Fruit fly (Drosophila melanogaster): ENCODE measurements around the gene Rac2.
A peak's percentile ranks its signal among the peaks of the same experiment; 100 is the strongest.

Gene Rac2

dm6 chr3L:7433325-7433827 is 1.6 kb downstream of the Rac2 start (continued):
- TF ChIP-seq CG31224 (GFP tag; IDR thresholded peaks at IDR 0.05) (0 out of 2 replicates have a peak, but pooled peaks have one; percentile 15), salm (tag; optimal IDR thresholded peaks at IDR 0.05) (no peak), chif (GFP tag; optimal IDR thresholded peaks at IDR 0.05) (no peak), lab (GFP tag; optimal IDR thresholded peaks at IDR 0.05) (peak; percentile 4), CG10654 (GFP tag; optimal IDR thresholded peaks at IDR 0.05) (no peak), MTF-1 (GFP tag; optimal IDR thresholded peaks at IDR 0.05; ENCODE audit: borderline replicate concordance) (no peak), kay (GFP tag; optimal IDR thresholded peaks at IDR 0.05) (no peak), Xrp1 (GFP tag; IDR thresholded peaks at IDR 0.05) (no peak; the same call in 1 of the 2 replicates), CG31365 (tag; optimal IDR thresholded peaks at IDR 0.05) (no peak), insv (GFP tag; optimal IDR thresholded peaks at IDR 0.05) (no peak), CG12299 (tag; optimal IDR thresholded peaks at IDR 0.05) (no peak), usp (GFP tag; optimal IDR thresholded peaks at IDR 0.05) (no peak), stc (GFP tag; IDR thresholded peaks at IDR 0.05) (no peak), CG12391 (tag; optimal IDR thresholded peaks at IDR 0.05) (peak; percentile 45), jing (GFP tag; optimal IDR thresholded peaks at IDR 0.05) (no peak), odd (GFP tag; optimal IDR thresholded peaks at IDR 0.05) (no peak), ro (GFP tag; IDR thresholded peaks at IDR 0.05) (no peak), twi (tag; optimal IDR thresholded peaks at IDR 0.05) (no peak), CG9932 (GFP tag; IDR thresholded peaks at IDR 0.05) (0 out of 2 replicates have a peak, but pooled peaks have one; percentile 12), CG1529 (GFP tag; optimal IDR thresholded peaks at IDR 0.05) (no peak), Ravus (GFP tag; IDR thresholded peaks at IDR 0.05) (no peak), CG17912 (GFP tag; optimal IDR thresholded peaks at IDR 0.05) (no peak), CG31388 (GFP tag; optimal IDR thresholded peaks at IDR 0.05) (no peak), CG7987 (GFP tag; optimal IDR thresholded peaks at IDR 0.05) (no peak), Dp (GFP tag; optimal IDR thresholded peaks at IDR 0.05) (no peak), HmgD (GFP tag; optimal IDR thresholded peaks at IDR 0.05) (no peak), Dfd (GFP tag; optimal IDR thresholded peaks at IDR 0.05) (no peak), sens-2 (GFP tag; IDR thresholded peaks at IDR 0.05) (no peak), CG1832 (GFP tag; optimal IDR thresholded peaks at IDR 0.05) (no peak), chm (GFP tag; IDR thresholded peaks at IDR 0.05) (no peak), Hey (tag; optimal IDR thresholded peaks at IDR 0.05) (no peak), Ssrp (tag; optimal IDR thresholded peaks at IDR 0.05) (no peak), CG14667 (GFP tag; IDR thresholded peaks at IDR 0.05) (no peak), abd-A (tag; optimal IDR thresholded peaks at IDR 0.05) (peak; percentile 19), CG4282 (GFP tag; optimal IDR thresholded peaks at IDR 0.05) (no peak), CG8388 (GFP tag; optimal IDR thresholded peaks at IDR 0.05) (peak; percentile 11), CG12744 (GFP tag; optimal IDR thresholded peaks at IDR 0.05) (no peak), CoRest (tag; optimal IDR thresholded peaks at IDR 0.05) (peak; percentile 34), CG6683 (GFP tag; optimal IDR thresholded peaks at IDR 0.05) (no peak), gce (GFP tag; IDR thresholded peaks at IDR 0.05) (no peak), dm (GFP tag; optimal IDR thresholded peaks at IDR 0.05) (no peak), CG10366 (GFP tag; IDR thresholded peaks at IDR 0.05) (peak; percentile 24; the same call in 1 of the 2 replicates), CG14050 (GFP tag; IDR thresholded peaks at IDR 0.05) (no peak), Lpt (GFP tag; optimal IDR thresholded peaks at IDR 0.05) (no peak), phol (tag; optimal IDR thresholded peaks at IDR 0.05) (peak; percentile 52), Aef1 (GFP tag; IDR thresholded peaks at IDR 0.05) (peak; percentile 85), Kr (GFP tag; optimal IDR thresholded peaks at IDR 0.05) (no peak), Hsf (GFP tag; optimal IDR thresholded peaks at IDR 0.05) (no peak), CG6813 (GFP tag; optimal IDR thresholded peaks at IDR 0.05) (no peak), lbe (GFP tag; optimal IDR thresholded peaks at IDR 0.05) (no peak), Bteb2 (GFP tag; optimal IDR thresholded peaks at IDR 0.05) (no peak), CG34376 (GFP tag; optimal IDR thresholded peaks at IDR 0.05) (no peak)

Measured in whole organism, embryonic.